Worm (Caenorhabditis elegans) whole organism, L4 larva: ENCODE data around the gene C18D4.3.
A peak's percentile ranks its signal among the peaks of the same experiment; 100 is the strongest.

Experiments
- F26F4.8 ChIP-seq: fragments of 200-800 bp; sonication (Bioruptor generic); conservative IDR thresholded peaks from 2 replicates; pipeline ENCODE4 v1.3.6; 2022; ENCODE audit warnings: missing genetic modification characterization, missing compliant biosample characterization
- R02D3.7 ChIP-seq: fragments of 150-350 bp; sonication (generic microtip); optimal IDR thresholded peaks from 3 replicates; lab custom pipeline; 2014; ENCODE audit warnings: missing biosample characterization, missing genetic modification characterization
- T26A8.4 ChIP-seq: fragments of 200-800 bp; sonication (Bioruptor generic); IDR thresholded peaks from 2 replicates; pipeline ENCODE4 v1.3.6; 2022; ENCODE audit warnings: missing genetic modification characterization, missing compliant biosample characterization
- Y105C5A.15 ChIP-seq: fragments of 200-800 bp; sonication (Bioruptor generic); IDR thresholded peaks from 2 replicates; pipeline ENCODE4 v1.3.6; 2022; ENCODE audit warnings: missing genetic modification characterization, missing compliant biosample characterization
- ama-1 ChIP-seq: fragments of 150-350 bp; optimal IDR thresholded peaks from 2 replicates; lab custom pipeline; 2014; ENCODE audit warnings: inconsistent platforms, mixed read lengths
- arid-1 ChIP-seq: fragments of 200-800 bp; sonication (Bioruptor generic); conservative IDR thresholded peaks from 2 replicates; pipeline ENCODE4 v1.3.6; 2022; ENCODE audit warnings: missing genetic modification reagents, missing genetic modification characterization, missing compliant biosample characterization
- attf-4 ChIP-seq: sonication (generic microtip); optimal IDR thresholded peaks from 3 replicates; lab custom pipeline; 2017; ENCODE audit warnings: missing biosample characterization, missing genetic modification characterization
- ceh-32 ChIP-seq: sonication (generic microtip); optimal IDR thresholded peaks from 2 replicates; lab custom pipeline; 2016; ENCODE audit warnings: mild to moderate bottlenecking, missing genetic modification characterization, missing compliant biosample characterization; ENCODE audit not compliant: poor library complexity
- ceh-82 ChIP-seq: sonication (generic microtip); optimal IDR thresholded peaks from 2 replicates; lab custom pipeline; 2017; ENCODE audit warnings: missing biosample characterization, missing genetic modification characterization
- daf-16 ChIP-seq, 3 experiments: sonication (generic microtip); optimal IDR thresholded peaks; 2 replicates each; lab custom pipeline; 2016 to 2017; ENCODE audit warnings: missing genetic modification characterization in 3 of 3, missing genetic modification reagents in 3 of 3, mild to moderate bottlenecking in 2 of 3, missing compliant biosample characterization in 2 of 3, missing biosample characterization in 1 of 3, moderate library complexity in 1 of 3
- dmd-6 ChIP-seq: fragments of 200-800 bp; sonication (Bioruptor generic); IDR thresholded peaks from 2 replicates; pipeline ENCODE4 v1.3.6; 2022; ENCODE audit warnings: missing genetic modification reagents, missing genetic modification characterization, missing compliant biosample characterization
- dmd-8 ChIP-seq: fragments of 200-800 bp; sonication (Bioruptor generic); IDR thresholded peaks from 2 replicates; pipeline ENCODE4 v1.3.6; 2022; ENCODE audit warnings: missing genetic modification characterization, missing compliant biosample characterization
- duxl-1 ChIP-seq: sonication (generic microtip); optimal IDR thresholded peaks from 2 replicates; lab custom pipeline; 2016; ENCODE audit warnings: mild to moderate bottlenecking, missing genetic modification characterization, moderate library complexity, missing compliant biosample characterization; ENCODE audit not compliant: poor library complexity
- dve-1 ChIP-seq: sonication (generic microtip); optimal IDR thresholded peaks from 2 replicates; lab custom pipeline; 2017; ENCODE audit warnings: antibody characterized with exemption, mild to moderate bottlenecking, missing genetic modification characterization, missing compliant biosample characterization; ENCODE audit not compliant: insufficient read depth
- egl-43 ChIP-seq: fragments of 200-800 bp; sonication (Bioruptor generic); IDR thresholded peaks from 2 replicates; pipeline ENCODE4 v1.3.6; 2022; ENCODE audit warnings: missing genetic modification reagents, missing genetic modification characterization, missing compliant biosample characterization
- hlh-11 ChIP-seq: fragments of 200-800 bp; sonication (Bioruptor generic); optimal IDR thresholded peaks from 2 replicates; lab custom pipeline; 2018; ENCODE audit warnings: mild to moderate bottlenecking, missing genetic modification characterization, missing compliant biosample characterization
- hlh-30 ChIP-seq: sonication (generic microtip); optimal IDR thresholded peaks from 2 replicates; lab custom pipeline; 2017; ENCODE audit warnings: antibody characterized with exemption, mild to moderate bottlenecking, missing genetic modification characterization, missing compliant biosample characterization; ENCODE audit not compliant: insufficient read depth
- lim-7 ChIP-seq: fragments of 200-800 bp; sonication (Bioruptor generic); IDR thresholded peaks from 2 replicates; pipeline ENCODE4 v1.3.6; 2022; ENCODE audit warnings: missing genetic modification characterization, missing compliant biosample characterization
- lin-29 ChIP-seq: fragments of 200-800 bp; sonication (Bioruptor generic); IDR thresholded peaks from 2 replicates; pipeline ENCODE4 v1.3.6; 2022; ENCODE audit warnings: missing genetic modification reagents, missing genetic modification characterization, missing compliant biosample characterization
- lsy-2 ChIP-seq, 2 experiments: fragments of 150-350 bp in 1 of 2; sonication (generic microtip) in 1 of 2; optimal IDR thresholded peaks; 2 replicates each; lab custom pipeline; 2014 to 2017; ENCODE audit warnings: missing biosample characterization in 2 of 2, missing genetic modification characterization in 2 of 2
- madf-5 ChIP-seq, 2 experiments: fragments of 200-800 bp; sonication (Bioruptor generic); IDR thresholded peaks; 2 replicates each; pipeline ENCODE4 v1.3.6; 2022; ENCODE audit warnings: missing compliant biosample characterization in 2 of 2, missing genetic modification characterization in 2 of 2
- madf-9 ChIP-seq: fragments of 200-800 bp; sonication (Bioruptor generic); conservative IDR thresholded peaks from 2 replicates; pipeline ENCODE4 v1.3.6; 2022; ENCODE audit warnings: missing genetic modification reagents, missing genetic modification characterization, missing compliant biosample characterization
- mdl-1 ChIP-seq, 2 experiments: fragments of 150-350 bp in 1 of 2; sonication (generic microtip) in 1 of 2; optimal IDR thresholded peaks; 2 replicates each; lab custom pipeline; 2014 to 2017; ENCODE audit warnings: missing biosample characterization in 2 of 2, missing genetic modification characterization in 2 of 2
- mep-1 ChIP-seq: fragments of 150-350 bp; sonication (generic microtip); optimal IDR thresholded peaks from 3 replicates; lab custom pipeline; 2014; ENCODE audit warnings: missing biosample characterization, missing genetic modification characterization
- mes-2 ChIP-seq: sonication (generic microtip); optimal IDR thresholded peaks from 2 replicates; lab custom pipeline; 2016; ENCODE audit warnings: missing genotype, mild to moderate bottlenecking, missing genetic modification characterization, missing compliant biosample characterization; ENCODE audit not compliant: poor library complexity, severe bottlenecking
- nhr-10 ChIP-seq: fragments of 150-350 bp; optimal IDR thresholded peaks from 2 replicates; lab custom pipeline; 2014; ENCODE audit warnings: missing biosample characterization, missing genetic modification characterization
- nhr-237 ChIP-seq: sonication (generic microtip); optimal IDR thresholded peaks from 2 replicates; lab custom pipeline; 2017; ENCODE audit warnings: missing biosample characterization, missing genetic modification characterization
- nhr-41 ChIP-seq: fragments of 200-800 bp; sonication (Bioruptor generic); IDR thresholded peaks from 2 replicates; pipeline ENCODE4 v1.3.6; 2022; ENCODE audit warnings: missing genetic modification reagents, missing genetic modification characterization, missing compliant biosample characterization
- pqm-1 ChIP-seq: sonication (generic microtip); optimal IDR thresholded peaks from 2 replicates; lab custom pipeline; 2017; ENCODE audit warnings: missing biosample characterization, missing genetic modification characterization
- saeg-2 ChIP-seq: fragments of 200-800 bp; sonication (Bioruptor generic); IDR thresholded peaks from 2 replicates; pipeline ENCODE4 v1.3.6; 2022; ENCODE audit warnings: missing genetic modification reagents, missing genetic modification characterization, missing compliant biosample characterization
- skn-1 ChIP-seq: fragments of 150-350 bp; optimal IDR thresholded peaks from 2 replicates; lab custom pipeline; 2014; ENCODE audit warnings: missing biosample characterization, missing genetic modification characterization
- snpc-1.2 ChIP-seq: fragments of 200-800 bp; sonication (Bioruptor generic); IDR thresholded peaks from 2 replicates; pipeline ENCODE4 v1.3.6; 2022; ENCODE audit warnings: missing genetic modification reagents, missing genetic modification characterization, missing compliant biosample characterization
- tra-1 ChIP-seq: fragments of 200-800 bp; sonication (Bioruptor generic); IDR thresholded peaks from 2 replicates; pipeline ENCODE4 v1.3.6; 2022; ENCODE audit warnings: missing genetic modification reagents, missing genetic modification characterization, missing compliant biosample characterization
- unc-130 ChIP-seq: sonication (generic microtip); optimal IDR thresholded peaks from 2 replicates; lab custom pipeline; 2016; ENCODE audit warnings: missing genetic modification reagents, missing genetic modification characterization, missing compliant biosample characterization
- zfp-3 ChIP-seq: fragments of 200-800 bp; sonication (Bioruptor generic); conservative IDR thresholded peaks from 2 replicates; pipeline ENCODE4 v1.3.6; 2022; ENCODE audit warnings: missing genetic modification reagents, missing genetic modification characterization, missing compliant biosample characterization

C18D4.3 gene

ce11 chrV:17546931-17547330 lies 14.3 kb upstream of the C18D4.3 start (continued):
- TF ChIP-seq F26F4.8 (GFP tag; lab: Robert Waterston, UW) = no peak
- TF ChIP-seq T26A8.4 (GFP tag; lab: Robert Waterston, UW) = no peak
- no peak for TF ChIP-seq skn-1 (tag; lab: Kevin White, UChicago)
- peak; percentile 45 for TF ChIP-seq pqm-1
- TF ChIP-seq snpc-1.2 (GFP tag; lab: Robert Waterston, UW) = no peak
- no peak for TF ChIP-seq nhr-41 (GFP tag; lab: Robert Waterston, UW)

DNA sequence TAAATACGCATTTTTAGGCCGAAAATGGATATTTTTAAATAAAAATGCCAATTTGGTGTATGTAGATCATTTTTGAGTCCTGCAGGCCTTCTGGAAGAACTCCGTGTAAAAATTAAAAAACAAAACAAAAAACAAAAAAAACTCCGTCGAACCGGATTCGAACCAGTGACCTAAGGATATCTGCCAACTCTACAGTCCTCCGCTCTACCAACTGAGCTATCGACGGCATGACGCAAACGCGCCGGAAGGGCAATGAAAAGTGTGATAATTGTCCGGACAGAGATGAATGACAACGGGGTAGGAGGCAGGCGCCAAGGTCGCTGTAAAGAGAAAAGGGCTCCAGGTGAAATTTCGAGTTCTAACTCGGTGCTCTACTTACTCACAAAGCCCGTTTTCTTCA lies 9.7 kb upstream of the C18D4.3 start:
- no peak for TF ChIP-seq Y105C5A.15 (GFP tag; lab: Robert Waterston, UW)
- TF ChIP-seq ama-1 (lab: Kevin White, UChicago) = no peak
- TF ChIP-seq F26F4.8 (GFP tag; lab: Robert Waterston, UW) = 0 out of 2 replicates have a peak, but pooled peaks have one; percentile 24
- TF ChIP-seq unc-130 = no peak
- TF ChIP-seq lin-29 (GFP tag; lab: Robert Waterston, UW) = no peak
- no peak for TF ChIP-seq attf-4 (tag; lab: Kevin White, UChicago)
- TF ChIP-seq duxl-1 (tag; lab: Kevin White, UChicago) = peak; percentile 65
- no peak for TF ChIP-seq mdl-1 (tag; optimal IDR thresholded peaks at IDR 0.05; lab: Kevin White, UChicago)
- no peak for TF ChIP-seq tra-1 (GFP tag; lab: Robert Waterston, UW)
- peak; percentile 24; the same call in 1 of the 2 replicates for TF ChIP-seq dmd-6 (GFP tag; lab: Robert Waterston, UW)
- TF ChIP-seq daf-16 (GFP tag; optimal IDR thresholded peaks at IDR 0.05; lab: Kevin White, UChicago) = no peak
- TF ChIP-seq daf-16 (tag; optimal IDR thresholded peaks at IDR 0.05; lab: Kevin White, UChicago) = peak; percentile 13
- no peak for TF ChIP-seq hlh-11
- TF ChIP-seq ceh-82 = no peak
- TF ChIP-seq dmd-8 (GFP tag; lab: Robert Waterston, UW) = 0 out of 2 replicates have a peak, but pooled peaks have one; percentile 29
- TF ChIP-seq snpc-1.2 (GFP tag; lab: Robert Waterston, UW) = peak; percentile 40; the same call in 1 of the 2 replicates
- TF ChIP-seq madf-5 (GFP tag; IDR thresholded peaks at IDR 0.05; lab: Robert Waterston, UW) = 0 out of 4 replicates have a peak, but pooled peaks of 1 of the 2 experiments have one; percentile 35
- TF ChIP-seq zfp-3 (GFP tag; lab: Robert Waterston, UW) = 0 out of 2 replicates have a peak, but pooled peaks have one; percentile 39
- TF ChIP-seq mes-2 (tag; lab: Kevin White, UChicago) = peak; percentile 1
- TF ChIP-seq ceh-32 (tag; lab: Kevin White, UChicago) = no peak
- no peak for TF ChIP-seq hlh-30 (tag; lab: Kevin White, UChicago)
- no peak for TF ChIP-seq nhr-237 (tag; lab: Kevin White, UChicago)
- TF ChIP-seq lim-7 = peak; percentile 73
- TF ChIP-seq egl-43 (GFP tag; lab: Robert Waterston, UW) = peak; percentile 75
- TF ChIP-seq R02D3.7 (tag; lab: Kevin White, UChicago) = no peak
- TF ChIP-seq dve-1 (tag; lab: Kevin White, UChicago) = no peak
- TF ChIP-seq arid-1 (GFP tag; lab: Robert Waterston, UW) = no peak
- TF ChIP-seq nhr-10 = no peak

- TF ChIP-seq madf-9 (GFP tag; lab: Robert Waterston, UW) (no peak), saeg-2 (GFP tag; lab: Robert Waterston, UW) (no peak), mep-1 (tag; lab: Kevin White, UChicago) (no peak), lsy-2 (tag; optimal IDR thresholded peaks at IDR 0.05; lab: Kevin White, UChicago) (no peak)
- TF ChIP-seq, all 104 proteins: peak for 0
Observed at ce11 chrV:17540295-17540694, 7.7 kb upstream of the C18D4.3 start, which contains the start of gene srz-25. Gene srz-25 (plus strand): TSS chrV:17540595.
